Fruit fly (Drosophila melanogaster): ENCODE data around the gene CG31875.

Gene CG31875

DNA sequence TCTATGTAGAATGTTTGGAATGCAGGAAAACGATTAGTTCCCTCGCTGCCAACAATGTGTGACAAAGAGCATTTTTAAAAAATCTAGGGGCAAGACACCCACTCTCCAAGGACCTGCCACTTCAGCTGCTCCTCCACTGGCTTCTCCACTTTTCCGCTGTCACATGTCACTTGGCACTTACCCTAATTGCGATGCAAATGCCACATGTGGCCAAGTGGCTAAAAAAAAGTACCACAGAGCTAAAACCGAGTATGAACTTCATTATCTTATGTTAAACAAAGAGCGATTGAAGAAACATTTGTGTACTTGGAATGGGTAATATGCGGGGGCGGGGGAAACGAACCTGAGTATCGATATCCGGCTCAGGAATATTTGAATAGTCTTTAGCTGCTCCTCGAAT is 13.3 kb downstream of the CG31875 start:
- TF ChIP-seq br (GFP tag; optimal IDR thresholded peaks at IDR 0.05), result no peak
- TF ChIP-seq sv (GFP tag; optimal IDR thresholded peaks at IDR 0.05), result no peak
- no peak for TF ChIP-seq CrebA (GFP tag; optimal IDR thresholded peaks at IDR 0.05; ENCODE audit: borderline replicate concordance)
- TF ChIP-seq CG32264 (GFP tag; optimal IDR thresholded peaks at IDR 0.05), result no peak
- no peak for TF ChIP-seq Jra (GFP tag; optimal IDR thresholded peaks at IDR 0.05)
- no peak for TF ChIP-seq usp (GFP tag; optimal IDR thresholded peaks at IDR 0.05)
- no peak for TF ChIP-seq Dfd (GFP tag; optimal IDR thresholded peaks at IDR 0.05)
- TF ChIP-seq lola (GFP tag; optimal IDR thresholded peaks at IDR 0.05), result no peak
- TF ChIP-seq dsf (GFP tag; optimal IDR thresholded peaks at IDR 0.05; ENCODE audit: borderline replicate concordance), result no peak
- no peak for TF ChIP-seq Hr78 (GFP tag; optimal IDR thresholded peaks at IDR 0.05)
- no peak for TF ChIP-seq h (GFP tag; optimal IDR thresholded peaks at IDR 0.05)
- no peak for TF ChIP-seq sage (GFP tag; optimal IDR thresholded peaks at IDR 0.05)
- no peak for TF ChIP-seq HLH106 (tag; optimal IDR thresholded peaks at IDR 0.05)
- TF ChIP-seq foxo (GFP tag; optimal IDR thresholded peaks at IDR 0.05), result no peak
- TF ChIP-seq Vsx2 (GFP tag; optimal IDR thresholded peaks at IDR 0.05; ENCODE audit: partially characterized antibody), result no peak
- TF ChIP-seq pan (optimal IDR thresholded peaks at IDR 0.05), result no peak
- no peak for TF ChIP-seq dmrt93B (GFP tag; optimal IDR thresholded peaks at IDR 0.05)
- no peak for TF ChIP-seq Abd-B (GFP tag; optimal IDR thresholded peaks at IDR 0.05)

- no peak for TF ChIP-seq N (GFP tag; optimal IDR thresholded peaks at IDR 0.05)
- TF ChIP-seq Sp1 (GFP tag; optimal IDR thresholded peaks at IDR 0.05), result no peak
- peak; percentile 37 for TF ChIP-seq Dif (GFP tag; optimal IDR thresholded peaks at IDR 0.05; ENCODE audit: partially characterized antibody)
- TF ChIP-seq lola (GFP tag; optimal IDR thresholded peaks at IDR 0.05), result no peak
- no peak for TF ChIP-seq h (GFP tag; optimal IDR thresholded peaks at IDR 0.05)
- TF ChIP-seq Rel (GFP tag; optimal IDR thresholded peaks at IDR 0.05), result no peak
- TF ChIP-seq Rel (tag; optimal IDR thresholded peaks at IDR 0.05), result peak; percentile 43
- TF ChIP-seq woc (GFP tag; optimal IDR thresholded peaks at IDR 0.05), result peak; percentile 15
- TF ChIP-seq CrebA (GFP tag; optimal IDR thresholded peaks at IDR 0.05; ENCODE audit: borderline replicate concordance), result peak; percentile 48
- TF ChIP-seq Vsx2 (GFP tag; optimal IDR thresholded peaks at IDR 0.05; ENCODE audit: partially characterized antibody), result peak; percentile 42
These were observed 14.1 kb downstream of the CG31875 start for dm6 chr2L:9988201-9988990.

dm6 chr2L:9986402-9987350 is 15.9 kb downstream of the CG31875 start:
- TF ChIP-seq Rel (GFP tag; optimal IDR thresholded peaks at IDR 0.05) (peak; percentile 16), Rel (tag; optimal IDR thresholded peaks at IDR 0.05) (peak; percentile 70), jim (GFP tag; optimal IDR thresholded peaks at IDR 0.05) (no peak), br (GFP tag; optimal IDR thresholded peaks at IDR 0.05) (peak; percentile 92), CrebA (GFP tag; optimal IDR thresholded peaks at IDR 0.05; ENCODE audit: borderline replicate concordance) (no peak), Myc (optimal IDR thresholded peaks at IDR 0.05) (no peak), foxo (GFP tag; optimal IDR thresholded peaks at IDR 0.05) (peak; percentile 37 to 92), CG32264 (GFP tag; optimal IDR thresholded peaks at IDR 0.05) (peak; percentile 81), rgr (GFP tag; optimal IDR thresholded peaks at IDR 0.05) (peak; percentile 87), Dfd (GFP tag; optimal IDR thresholded peaks at IDR 0.05) (no peak), pan (optimal IDR thresholded peaks at IDR 0.05) (no peak), tai (GFP tag; optimal IDR thresholded peaks at IDR 0.05) (no peak), GATAd (GFP tag; optimal IDR thresholded peaks at IDR 0.05) (peak; percentile 45), Jra (GFP tag; optimal IDR thresholded peaks at IDR 0.05) (peak; percentile 69), HLH106 (tag; optimal IDR thresholded peaks at IDR 0.05) (peak; percentile 93), Abd-B (GFP tag; optimal IDR thresholded peaks at IDR 0.05) (no peak), h (GFP tag; optimal IDR thresholded peaks at IDR 0.05) (peak; percentile 93), dl (GFP tag; optimal IDR thresholded peaks at IDR 0.05; ENCODE audit: insufficient read depth in 1 of 2, partially characterized antibody in 2 of 2) (no peak), dmrt93B (GFP tag; optimal IDR thresholded peaks at IDR 0.05) (peak; percentile 85), ey (GFP tag; optimal IDR thresholded peaks at IDR 0.05) (peak; percentile 91), sv (GFP tag; optimal IDR thresholded peaks at IDR 0.05) (no peak), Hr78 (GFP tag; optimal IDR thresholded peaks at IDR 0.05) (no peak), Mio (GFP tag; optimal IDR thresholded peaks at IDR 0.05) (peak; percentile 54), OdsH (GFP tag; optimal IDR thresholded peaks at IDR 0.05) (peak; percentile 89), Dif (GFP tag; optimal IDR thresholded peaks at IDR 0.05; ENCODE audit: partially characterized antibody) (no peak), lola (GFP tag; optimal IDR thresholded peaks at IDR 0.05) (no peak), dsf (GFP tag; optimal IDR thresholded peaks at IDR 0.05; ENCODE audit: borderline replicate concordance) (peak; percentile 57), psq (GFP tag; optimal IDR thresholded peaks at IDR 0.05) (peak; percentile 85), Hr83 (GFP tag; optimal IDR thresholded peaks at IDR 0.05; ENCODE audit: poor library complexity, severe bottlenecking) (peak; percentile 62), CG9705 (GFP tag; optimal IDR thresholded peaks at IDR 0.05) (peak; percentile 90), woc (GFP tag; optimal IDR thresholded peaks at IDR 0.05) (peak; percentile 90), sage (GFP tag; optimal IDR thresholded peaks at IDR 0.05) (peak; percentile 78), Vsx2 (GFP tag; optimal IDR thresholded peaks at IDR 0.05; ENCODE audit: partially characterized antibody) (no peak), N (GFP tag; optimal IDR thresholded peaks at IDR 0.05) (no peak), brk (GFP tag; optimal IDR thresholded peaks at IDR 0.05) (peak; percentile 62), Sp1 (GFP tag; optimal IDR thresholded peaks at IDR 0.05) (peak; percentile 89), usp (GFP tag; optimal IDR thresholded peaks at IDR 0.05) (no peak), fru (GFP tag; optimal IDR thresholded peaks at IDR 0.05) (peak; percentile 93)
